Worm (Caenorhabditis elegans) whole organism, late embryonic: ENCODE data around the gene T21D12.7.

Experiments used
- Y22D7AL.16 ChIP-seq: sonication (generic microtip); optimal IDR thresholded peaks from 2 replicates; lab custom pipeline; 2016; ENCODE audit warnings: missing genetic modification characterization, missing compliant biosample characterization
- fkh-10 ChIP-seq: fragments of 150-350 bp; optimal IDR thresholded peaks from 2 replicates; lab custom pipeline; 2014; ENCODE audit warnings: missing biosample characterization, missing genetic modification reagents, missing genetic modification characterization
- nhr-11 ChIP-seq: fragments of 150-350 bp; optimal IDR thresholded peaks from 2 replicates; lab custom pipeline; 2014; ENCODE audit warnings: missing biosample characterization, missing genetic modification characterization
- rnt-1 ChIP-seq: sonication (generic microtip); optimal IDR thresholded peaks from 2 replicates; lab custom pipeline; 2016; ENCODE audit warnings: missing genetic modification characterization, missing compliant biosample characterization
- unc-3 ChIP-seq, 2 experiments: fragments of 200-800 bp in 1 of 2; sonication (Bioruptor generic) in 1 of 2; sonication (generic microtip) in 1 of 2; conservative IDR thresholded peaks in 1 of 2; optimal IDR thresholded peaks in 1 of 2; 2 replicates each; pipeline versions ENCODE4 v1.3.6 to Lab custom; 2016 to 2022; ENCODE audit warnings: missing compliant biosample characterization in 2 of 2, missing genetic modification characterization in 2 of 2, missing genetic modification reagents in 1 of 2

DNA sequence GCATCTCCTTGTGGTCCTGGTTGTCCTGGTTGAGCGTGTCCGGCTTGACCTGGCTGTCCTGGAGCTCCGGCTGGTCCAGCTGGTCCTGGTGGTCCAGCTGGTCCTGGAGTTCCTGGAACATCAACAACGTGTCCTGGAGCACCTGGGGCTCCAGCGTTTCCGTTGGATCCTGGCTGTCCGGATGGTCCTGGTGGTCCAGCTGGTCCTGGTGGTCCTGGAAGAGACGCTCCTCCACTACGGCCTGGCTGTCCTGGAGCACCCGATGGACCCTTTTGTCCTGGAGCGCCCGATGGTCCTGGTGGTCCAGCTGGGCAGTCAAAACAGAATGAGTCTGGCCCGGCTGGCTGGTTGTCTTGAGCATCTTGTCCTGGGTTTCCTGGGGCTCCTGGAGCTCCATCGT lies 34.4 kb upstream of the T21D12.7 start:
- TF ChIP-seq Y22D7AL.16 (tag; lab: Kevin White, UChicago) (no peak), unc-3 (GFP tag; conservative IDR thresholded peaks at IDR 0.05; lab: Robert Waterston, UW) (no peak), unc-3 (tag; optimal IDR thresholded peaks at IDR 0.05; lab: Kevin White, UChicago) (no peak), fkh-10 (no peak), nhr-11 (tag; lab: Kevin White, UChicago) (no peak), rnt-1 (no peak)
